Worm (Caenorhabditis elegans) whole organism, early embryonic: Measurements from ENCODE around the gene bli-6.

Experiments used
- B0310.2 ChIP-seq: sonication (generic microtip); optimal IDR thresholded peaks from 2 replicates; lab custom pipeline; 2016; ENCODE audit warnings: mild to moderate bottlenecking, missing genetic modification characterization, missing compliant biosample characterization
- F13C5.2 ChIP-seq: sonication (generic microtip); optimal IDR thresholded peaks from 2 replicates; lab custom pipeline; 2017; ENCODE audit warnings: mild to moderate bottlenecking, missing genetic modification characterization, inconsistent platforms, missing compliant biosample characterization
- aly-1 ChIP-seq: sonication (generic microtip); optimal IDR thresholded peaks from 2 replicates; lab custom pipeline; 2016; ENCODE audit warnings: missing genetic modification characterization, missing compliant biosample characterization
- ama-1 ChIP-seq: fragments of 150-350 bp; optimal IDR thresholded peaks from 2 replicates; lab custom pipeline; 2014
- ceh-13 ChIP-seq: fragments of 200-800 bp; sonication (Bioruptor generic); optimal IDR thresholded peaks from 2 replicates; lab custom pipeline; 2018; ENCODE audit warnings: mild to moderate bottlenecking, missing genetic modification characterization, missing compliant biosample characterization
- ceh-36 ChIP-seq: sonication (generic microtip); optimal IDR thresholded peaks from 2 replicates; lab custom pipeline; 2016; ENCODE audit warnings: missing genetic modification characterization, inconsistent platforms, missing compliant biosample characterization
- ets-7 ChIP-seq: sonication (generic microtip); optimal IDR thresholded peaks from 2 replicates; lab custom pipeline; 2016; ENCODE audit warnings: missing genotype, missing genetic modification characterization, missing compliant biosample characterization
- flt-1 ChIP-seq: fragments of 200-800 bp; sonication (Bioruptor generic); IDR thresholded peaks from 2 replicates; pipeline ENCODE4 v1.3.6; 2022; ENCODE audit warnings: missing genetic modification characterization, missing compliant biosample characterization
- hmbx-1 ChIP-seq: sonication (generic microtip); optimal IDR thresholded peaks from 2 replicates; lab custom pipeline; 2016; ENCODE audit warnings: mild to moderate bottlenecking, missing genetic modification characterization, missing compliant biosample characterization
- hmg-4 ChIP-seq: fragments of 200-800 bp; sonication (Bioruptor generic); optimal IDR thresholded peaks from 2 replicates; lab custom pipeline; 2018; ENCODE audit warnings: mild to moderate bottlenecking, missing genetic modification characterization, missing compliant biosample characterization
- hnd-1 ChIP-seq: sonication (generic microtip); optimal IDR thresholded peaks from 2 replicates; lab custom pipeline; 2016; ENCODE audit warnings: missing genetic modification characterization, missing compliant biosample characterization
- pes-1 ChIP-seq: fragments of 200-800 bp; sonication (Bioruptor generic); IDR thresholded peaks from 2 replicates; pipeline ENCODE4 v1.3.6; 2022; ENCODE audit warnings: missing genetic modification reagents, missing genetic modification characterization, missing compliant biosample characterization
- scrt-1 ChIP-seq: fragments of 200-800 bp; sonication (Bioruptor generic); IDR thresholded peaks from 2 replicates; pipeline ENCODE4 v1.3.6; 2022; ENCODE audit warnings: missing genetic modification characterization, missing compliant biosample characterization
- sea-1 ChIP-seq: fragments of 200-800 bp; sonication (Bioruptor generic); conservative IDR thresholded peaks from 2 replicates; pipeline ENCODE4 v1.3.6; 2022; ENCODE audit warnings: missing genetic modification characterization, missing compliant biosample characterization
- tbx-11 ChIP-seq: fragments of 200-800 bp; sonication (Bioruptor generic); IDR thresholded peaks from 2 replicates; pipeline ENCODE4 v1.3.6; 2022; ENCODE audit warnings: missing genetic modification characterization, missing compliant biosample characterization
- tbx-37 ChIP-seq: fragments of 200-800 bp; sonication (Bioruptor generic); conservative IDR thresholded peaks from 2 replicates; pipeline ENCODE4 v1.3.6; 2022; ENCODE audit warnings: missing genetic modification reagents, missing genetic modification characterization, missing compliant biosample characterization
- tra-4 ChIP-seq: sonication (generic microtip); optimal IDR thresholded peaks from 2 replicates; lab custom pipeline; 2017; ENCODE audit warnings: missing genetic modification characterization, missing compliant biosample characterization

The bli-6 gene

ce11 chrIV:6365045-6365444, 11.8 kb upstream of the bli-6 start, which contains the start of gene Y73B6BL.270:
Gene Y73B6BL.270 (plus strand): TSS chrIV:6365345.
- no peak for TF ChIP-seq scrt-1

ce11 chrIV:6366032-6366431, 10.8 kb upstream of the bli-6 start:
- no peak for TF ChIP-seq sea-1
- TF ChIP-seq scrt-1: no peak
- no peak for TF ChIP-seq flt-1

ce11 chrIV:6369489-6369888, 7.4 kb upstream of the bli-6 start:
- TF ChIP-seq scrt-1 (no peak), flt-1 (no peak), F13C5.2 (tag; lab: Kevin White, UChicago) (no peak), B0310.2 (no peak), tbx-11 (GFP tag; lab: Robert Waterston, UW) (no peak), ceh-13 (GFP tag; lab: Kevin White, UChicago) (no peak), ama-1 (no peak), tra-4 (tag; lab: Kevin White, UChicago) (no peak), hnd-1 (tag; lab: Kevin White, UChicago) (no peak), hmg-4 (GFP tag; lab: Kevin White, UChicago) (no peak), tbx-37 (GFP tag; lab: Robert Waterston, UW) (no peak), hmbx-1 (no peak), sea-1 (no peak), aly-1 (tag; lab: Kevin White, UChicago) (no peak), pes-1 (GFP tag; lab: Robert Waterston, UW) (no peak), ceh-36 (no peak)

- TF ChIP-seq tbx-37 (GFP tag; lab: Robert Waterston, UW): no peak
- TF ChIP-seq sea-1: no peak
- no peak for TF ChIP-seq aly-1 (tag; lab: Kevin White, UChicago)
- TF ChIP-seq hmbx-1: no peak
- TF ChIP-seq ceh-13 (GFP tag; lab: Kevin White, UChicago): no peak
- TF ChIP-seq hnd-1 (tag; lab: Kevin White, UChicago): no peak
- TF ChIP-seq flt-1: no peak
- TF ChIP-seq hmg-4 (GFP tag; lab: Kevin White, UChicago): no peak
- no peak for TF ChIP-seq ceh-36
- TF ChIP-seq scrt-1: no peak
- TF ChIP-seq pes-1 (GFP tag; lab: Robert Waterston, UW): no peak
These were observed 4.6 kb upstream of the bli-6 start for ce11 chrIV:6372267-6372666.

- TF ChIP-seq scrt-1: no peak
- no peak for TF ChIP-seq tbx-11 (GFP tag; lab: Robert Waterston, UW)
- no peak for TF ChIP-seq ceh-13 (GFP tag; lab: Kevin White, UChicago)
- TF ChIP-seq ama-1: no peak
- no peak for TF ChIP-seq pes-1 (GFP tag; lab: Robert Waterston, UW)
- no peak for TF ChIP-seq B0310.2
- TF ChIP-seq F13C5.2 (tag; lab: Kevin White, UChicago): no peak
- no peak for TF ChIP-seq hnd-1 (tag; lab: Kevin White, UChicago)
- TF ChIP-seq tra-4 (tag; lab: Kevin White, UChicago): no peak
- no peak for TF ChIP-seq aly-1 (tag; lab: Kevin White, UChicago)
- TF ChIP-seq hmbx-1: no peak
- no peak for TF ChIP-seq flt-1
- no peak for TF ChIP-seq sea-1
These were observed 3.9 kb upstream of the bli-6 start, which contains the start of gene smg-3 for ce11 chrIV:6372993-6373392. Gene smg-3 (minus strand): TSS chrIV:6373093.

- TF ChIP-seq ceh-36: no peak
- TF ChIP-seq tbx-11 (GFP tag; lab: Robert Waterston, UW): no peak
- TF ChIP-seq hmg-4 (GFP tag; lab: Kevin White, UChicago): no peak
- TF ChIP-seq hmbx-1: no peak
- TF ChIP-seq sea-1: no peak
- no peak for TF ChIP-seq ets-7 (tag; lab: Kevin White, UChicago)
- no peak for TF ChIP-seq ama-1
These were observed 3.1 kb upstream of the bli-6 start for ce11 chrIV:6373721-6374120.

- TF ChIP-seq ceh-13 (GFP tag; lab: Kevin White, UChicago) (no peak), hnd-1 (tag; lab: Kevin White, UChicago) (no peak), hmg-4 (GFP tag; lab: Kevin White, UChicago) (no peak), ets-7 (tag; lab: Kevin White, UChicago) (no peak), ceh-36 (no peak), tbx-37 (GFP tag; lab: Robert Waterston, UW) (no peak), sea-1 (no peak), flt-1 (no peak), F13C5.2 (tag; lab: Kevin White, UChicago) (no peak), tbx-11 (GFP tag; lab: Robert Waterston, UW) (no peak)
These were observed 637 bp downstream of the bli-6 start for ce11 chrIV:6377335-6378069.

- TF ChIP-seq pes-1 (GFP tag; lab: Robert Waterston, UW) (no peak), hmg-4 (GFP tag; lab: Kevin White, UChicago) (no peak), flt-1 (no peak), sea-1 (no peak), ets-7 (tag; lab: Kevin White, UChicago) (no peak), scrt-1 (no peak)
These were observed 1.5 kb downstream of the bli-6 start for ce11 chrIV:6378398-6378797.

ce11 chrIV:6383970-6384369, 7.1 kb downstream of the bli-6 start, which contains the start of gene shl-1:
Gene shl-1 (minus strand): TSS chrIV:6384070.
- TF ChIP-seq B0310.2: no peak
- TF ChIP-seq hmg-4 (GFP tag; lab: Kevin White, UChicago): no peak
- no peak for TF ChIP-seq F13C5.2 (tag; lab: Kevin White, UChicago)
- no peak for TF ChIP-seq tbx-11 (GFP tag; lab: Robert Waterston, UW)
- no peak for TF ChIP-seq ama-1
- TF ChIP-seq tbx-37 (GFP tag; lab: Robert Waterston, UW): no peak
- TF ChIP-seq sea-1: no peak
- no peak for TF ChIP-seq scrt-1
- no peak for TF ChIP-seq hmbx-1
- TF ChIP-seq ets-7 (tag; lab: Kevin White, UChicago): no peak
- TF ChIP-seq flt-1: no peak
- TF ChIP-seq ceh-36: no peak
- no peak for TF ChIP-seq pes-1 (GFP tag; lab: Robert Waterston, UW)
- TF ChIP-seq ceh-13 (GFP tag; lab: Kevin White, UChicago): no peak
- no peak for TF ChIP-seq tra-4 (tag; lab: Kevin White, UChicago)
- no peak for TF ChIP-seq hnd-1 (tag; lab: Kevin White, UChicago)
- no peak for TF ChIP-seq aly-1 (tag; lab: Kevin White, UChicago)
